Fruit fly (Drosophila melanogaster): ENCODE data around the gene Npc2e.
A peak's percentile ranks its signal among the peaks of the same experiment; 100 is the strongest.

Npc2e gene

DNA sequence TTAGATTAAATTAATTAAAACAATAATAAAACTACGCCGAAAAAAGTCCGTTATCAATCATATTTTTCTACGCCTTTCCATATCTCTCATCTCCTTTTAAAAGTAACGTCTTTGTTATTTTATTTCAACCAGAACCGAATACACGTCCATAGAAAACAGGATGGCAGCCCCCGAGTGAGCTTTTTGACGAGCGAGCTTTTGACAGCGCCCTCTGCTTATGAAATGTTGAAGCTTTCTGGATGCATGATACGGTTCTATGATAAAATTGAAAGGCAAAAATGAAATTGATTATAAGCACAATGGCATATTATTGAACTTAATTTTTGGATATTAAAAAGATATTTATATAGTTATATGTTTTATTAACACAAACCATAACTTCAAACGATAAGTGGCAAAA is 23.5 kb downstream of the Npc2e start (continued):
- TF ChIP-seq nerfin-2 (GFP tag; IDR thresholded peaks at IDR 0.05; ENCODE audit: partially characterized antibody) (peak; percentile 7; the same call in 1 of the 2 replicates), croc (GFP tag; conservative IDR thresholded peaks at IDR 0.05) (no peak), CG2875 (GFP tag; optimal IDR thresholded peaks at IDR 0.05) (no peak), ase (GFP tag; IDR thresholded peaks at IDR 0.05) (no peak), CG12236 (GFP tag; optimal IDR thresholded peaks at IDR 0.05) (no peak), CG9727 (GFP tag; optimal IDR thresholded peaks at IDR 0.05) (no peak), Lhr (GFP tag; optimal IDR thresholded peaks at IDR 0.05) (peak; percentile 20), repo (GFP tag; optimal IDR thresholded peaks at IDR 0.05) (no peak), D (optimal IDR thresholded peaks at IDR 0.05) (no peak), D (GFP tag; optimal IDR thresholded peaks at IDR 0.05) (no peak), Mes4 (GFP tag; optimal IDR thresholded peaks at IDR 0.05) (no peak), sisA (GFP tag; IDR thresholded peaks at IDR 0.05) (no peak), CG13287 (GFP tag; IDR thresholded peaks at IDR 0.05; ENCODE audit: partially characterized antibody) (peak; percentile 10; the same call in 1 of the 2 replicates), Med (GFP tag) (peak; percentile 68), CG18011 (GFP tag; optimal IDR thresholded peaks at IDR 0.05) (no peak), pzg (GFP tag; optimal IDR thresholded peaks at IDR 0.05) (peak; percentile 29), CG3407 (GFP tag; optimal IDR thresholded peaks at IDR 0.05) (no peak), dimm (GFP tag; IDR thresholded peaks at IDR 0.05) (no peak), CG13775 (GFP tag; optimal IDR thresholded peaks at IDR 0.05) (no peak), Bteb2 (GFP tag; optimal IDR thresholded peaks at IDR 0.05) (no peak), Myb (GFP tag; optimal IDR thresholded peaks at IDR 0.05) (peak; percentile 95), toy (GFP tag; IDR thresholded peaks at IDR 0.05) (no peak), CG12769 (tag; optimal IDR thresholded peaks at IDR 0.05) (peak; percentile 97), trem (tag; optimal IDR thresholded peaks at IDR 0.05) (peak; percentile 95)

- no peak for TF ChIP-seq sob (GFP tag; IDR thresholded peaks at IDR 0.05)
- no peak for TF ChIP-seq lmd (GFP tag; IDR thresholded peaks at IDR 0.05)
- TF ChIP-seq CG3726 (GFP tag; IDR thresholded peaks at IDR 0.05), result no peak
- TF ChIP-seq TFAM (GFP tag; optimal IDR thresholded peaks at IDR 0.05), result no peak
- TF ChIP-seq klu (GFP tag; IDR thresholded peaks at IDR 0.05), result no peak
- TF ChIP-seq da (GFP tag; optimal IDR thresholded peaks at IDR 0.05), result no peak
- TF ChIP-seq CG18619 (GFP tag; optimal IDR thresholded peaks at IDR 0.05), result no peak
- TF ChIP-seq CG12942 (GFP tag; optimal IDR thresholded peaks at IDR 0.05), result no peak
- TF ChIP-seq onecut (GFP tag; IDR thresholded peaks at IDR 0.05), result no peak
- no peak for TF ChIP-seq slp2 (GFP tag; optimal IDR thresholded peaks at IDR 0.05)
- TF ChIP-seq chinmo (GFP tag; IDR thresholded peaks at IDR 0.05; ENCODE audit: partially characterized antibody), result no peak
- no peak for TF ChIP-seq rib (GFP tag; IDR thresholded peaks at IDR 0.05)
- TF ChIP-seq Hmx (GFP tag; optimal IDR thresholded peaks at IDR 0.05), result no peak
- no peak for TF ChIP-seq Mrtf (GFP tag; IDR thresholded peaks at IDR 0.05)
- TF ChIP-seq ham (GFP tag; IDR thresholded peaks at IDR 0.05), result no peak
- TF ChIP-seq CG17568 (GFP tag; optimal IDR thresholded peaks at IDR 0.05), result no peak
- TF ChIP-seq Usf (GFP tag; optimal IDR thresholded peaks at IDR 0.05), result no peak
- no peak for TF ChIP-seq ATbp (GFP tag; optimal IDR thresholded peaks at IDR 0.05)
Observed at dm6 chr3R:10078468-10079143, 25.5 kb downstream of the Npc2e start.
